Worm (Caenorhabditis elegans): Measurements from ENCODE around the gene srg-66.

- TF ChIP-seq klf-2 (GFP tag; conservative IDR thresholded peaks at IDR 0.05) (no peak), ztf-29 (GFP tag; IDR thresholded peaks at IDR 0.05) (no peak), ref-1 (GFP tag; conservative IDR thresholded peaks at IDR 0.05) (no peak), med-1 (GFP tag; optimal IDR thresholded peaks at IDR 0.05; ENCODE audit: insufficient read depth) (no peak), cog-1 (tag; optimal IDR thresholded peaks at IDR 0.05) (no peak), T22C8.4 (GFP tag; IDR thresholded peaks at IDR 0.05) (no peak), flt-1 (GFP tag; IDR thresholded peaks at IDR 0.05) (no peak)
These were observed 19.3 kb downstream of the srg-66 start, which contains the start of gene srg-67 for ce11 chrV:5462894-5463293.
